Worm (Caenorhabditis elegans) whole organism, L2 larva: ENCODE measurements around the gene Y73C8C.10.

Source experiments
- R02D3.7 ChIP-seq: fragments of 150-350 bp; optimal IDR thresholded peaks from 2 replicates; lab custom pipeline; 2014; ENCODE audit warnings: missing biosample characterization, missing genetic modification characterization
- Y55F3AM.14 ChIP-seq: fragments of 200-800 bp; sonication (Bioruptor generic); optimal IDR thresholded peaks from 2 replicates; lab custom pipeline; 2018; ENCODE audit warnings: mild to moderate bottlenecking, missing genetic modification characterization, missing compliant biosample characterization
- ZK546.5 ChIP-seq: sonication (generic microtip); optimal IDR thresholded peaks from 2 replicates; lab custom pipeline; 2017; ENCODE audit warnings: missing biosample characterization, missing genetic modification characterization
- ama-1 ChIP-seq: fragments of 150-350 bp; optimal IDR thresholded peaks from 2 replicates; lab custom pipeline; 2018; ENCODE audit warnings: inconsistent platforms
- blmp-1 ChIP-seq: sonication (generic microtip); optimal IDR thresholded peaks from 2 replicates; lab custom pipeline; 2017; ENCODE audit warnings: missing genetic modification characterization, mild to moderate bottlenecking, missing compliant biosample characterization, antibody characterized with exemption, moderate library complexity; ENCODE audit not compliant: insufficient read depth
- ceh-82 ChIP-seq: fragments of 150-350 bp; optimal IDR thresholded peaks from 2 replicates; lab custom pipeline; 2014; ENCODE audit warnings: missing biosample characterization, missing genetic modification characterization
- crh-2 ChIP-seq: sonication (generic microtip); optimal IDR thresholded peaks from 2 replicates; lab custom pipeline; 2017; ENCODE audit warnings: missing biosample characterization, missing genetic modification characterization
- dmd-4 ChIP-seq: sonication (generic microtip); optimal IDR thresholded peaks from 2 replicates; lab custom pipeline; 2017; ENCODE audit warnings: missing biosample characterization, missing genetic modification characterization
- egl-27 ChIP-seq: sonication (generic microtip); optimal IDR thresholded peaks from 3 replicates; lab custom pipeline; 2017; ENCODE audit warnings: missing biosample characterization, missing genetic modification reagents, missing genetic modification characterization
- elt-1 ChIP-seq: fragments of 150-350 bp; optimal IDR thresholded peaks from 2 replicates; lab custom pipeline; 2014; ENCODE audit warnings: missing biosample characterization, missing genetic modification characterization
- fos-1 ChIP-seq: fragments of 150-350 bp; optimal IDR thresholded peaks from 2 replicates; lab custom pipeline; 2014; ENCODE audit warnings: missing biosample characterization, missing genetic modification characterization
- gmeb-1 ChIP-seq: fragments of 150-350 bp; optimal IDR thresholded peaks from 2 replicates; lab custom pipeline; 2014; ENCODE audit warnings: missing biosample characterization, missing genetic modification characterization
- lin-11 ChIP-seq: fragments of 150-350 bp; sonication (generic microtip); optimal IDR thresholded peaks from 2 replicates; lab custom pipeline; 2014; ENCODE audit warnings: missing biosample characterization, missing genetic modification characterization, inconsistent platforms, mixed read lengths
- lsy-2 ChIP-seq, 2 experiments: fragments of 150-350 bp in 1 of 2; sonication (generic microtip) in 1 of 2; optimal IDR thresholded peaks; 2 replicates each; lab custom pipeline; 2014 to 2017; ENCODE audit warnings: missing biosample characterization in 2 of 2, missing genetic modification characterization in 2 of 2
- mab-5 ChIP-seq: fragments of 150-350 bp; optimal IDR thresholded peaks from 2 replicates; lab custom pipeline; 2014; ENCODE audit warnings: missing biosample characterization, missing genetic modification characterization
- mbf-1 ChIP-seq: sonication (generic microtip); optimal IDR thresholded peaks from 2 replicates; lab custom pipeline; 2017; ENCODE audit warnings: missing biosample characterization, missing genetic modification characterization
- mdl-1 ChIP-seq, 2 experiments: fragments of 150-350 bp in 1 of 2; sonication (generic microtip) in 1 of 2; optimal IDR thresholded peaks; 2 replicates each; lab custom pipeline; 2017; ENCODE audit warnings: missing biosample characterization in 2 of 2, missing genetic modification characterization in 2 of 2
- nhr-10 ChIP-seq: sonication (generic microtip); optimal IDR thresholded peaks from 2 replicates; lab custom pipeline; 2017; ENCODE audit warnings: missing biosample characterization, missing genetic modification characterization
- nhr-11 ChIP-seq: fragments of 150-350 bp; optimal IDR thresholded peaks from 2 replicates; lab custom pipeline; 2014; ENCODE audit warnings: missing biosample characterization, missing genetic modification characterization
- nhr-12 ChIP-seq: fragments of 150-350 bp; optimal IDR thresholded peaks from 2 replicates; lab custom pipeline; 2014; ENCODE audit warnings: missing biosample characterization, missing genetic modification characterization
- nhr-129 ChIP-seq: fragments of 150-350 bp; optimal IDR thresholded peaks from 2 replicates; lab custom pipeline; 2014; ENCODE audit warnings: missing biosample characterization, missing genetic modification characterization
- nhr-23 ChIP-seq: fragments of 150-350 bp; optimal IDR thresholded peaks from 2 replicates; lab custom pipeline; 2014; ENCODE audit warnings: missing biosample characterization, missing genetic modification reagents, missing genetic modification characterization
- nhr-237 ChIP-seq: fragments of 150-350 bp; optimal IDR thresholded peaks from 2 replicates; lab custom pipeline; 2014; ENCODE audit warnings: missing biosample characterization, missing genetic modification characterization
- nhr-6 ChIP-seq: fragments of 150-350 bp; optimal IDR thresholded peaks from 2 replicates; lab custom pipeline; 2014; ENCODE audit warnings: missing biosample characterization, missing genetic modification characterization
- nhr-77 ChIP-seq: fragments of 150-350 bp; optimal IDR thresholded peaks from 2 replicates; lab custom pipeline; 2014; ENCODE audit warnings: missing biosample characterization, missing genetic modification characterization
- sem-4 ChIP-seq: fragments of 150-350 bp; optimal IDR thresholded peaks from 2 replicates; lab custom pipeline; 2014; ENCODE audit warnings: missing biosample characterization, missing genetic modification reagents, missing genetic modification characterization
- sma-3 ChIP-seq: sonication (generic microtip); optimal IDR thresholded peaks from 2 replicates; lab custom pipeline; 2016; ENCODE audit warnings: missing genetic modification reagents, missing genetic modification characterization, missing compliant biosample characterization
- sma-9 ChIP-seq, 2 experiments: fragments of 150-350 bp in 1 of 2; sonication (generic microtip) in 1 of 2; optimal IDR thresholded peaks; 2 replicates each; lab custom pipeline; 2014 to 2016; ENCODE audit warnings: missing genetic modification characterization in 2 of 2, mild to moderate bottlenecking in 1 of 2, missing biosample characterization in 1 of 2, missing compliant biosample characterization in 1 of 2, missing genetic modification reagents in 1 of 2, moderate library complexity in 1 of 2
- snpc-4 ChIP-seq: fragments of 150-350 bp; optimal IDR thresholded peaks from 2 replicates; lab custom pipeline; 2014; ENCODE audit warnings: missing biosample characterization, missing genetic modification characterization
- unc-39 ChIP-seq: fragments of 150-350 bp; optimal IDR thresholded peaks from 2 replicates; lab custom pipeline; 2014; ENCODE audit warnings: missing biosample characterization, missing genetic modification characterization
- zag-1 ChIP-seq: fragments of 150-350 bp; optimal IDR thresholded peaks from 2 replicates; lab custom pipeline; 2014; ENCODE audit warnings: missing biosample characterization, missing genetic modification characterization
- ztf-4 ChIP-seq: fragments of 150-350 bp; optimal IDR thresholded peaks from 2 replicates; lab custom pipeline; 2014; ENCODE audit warnings: missing biosample characterization, missing genetic modification characterization

Y73C8C.10 gene

ce11 chrV:3155072-3155471 lies 27.5 kb upstream of the Y73C8C.10 start, which contains the start of gene srab-7:
Gene srab-7 (minus strand): TSS chrV:3155172.
- TF ChIP-seq mab-5 (tag; lab: Kevin White, UChicago) (no peak), ceh-82 (tag; lab: Kevin White, UChicago) (no peak)

ce11 chrV:3151862-3152261 lies 24.3 kb upstream of the Y73C8C.10 start, which contains the start of gene srab-6:
Gene srab-6 (minus strand): TSS chrV:3151962.
- TF ChIP-seq sem-4 (tag; lab: Kevin White, UChicago), result no peak
- TF ChIP-seq R02D3.7 (tag; lab: Kevin White, UChicago), result no peak
- TF ChIP-seq ztf-4 (tag; lab: Kevin White, UChicago), result no peak
- TF ChIP-seq gmeb-1, result no peak
- no peak for TF ChIP-seq nhr-237 (tag; lab: Kevin White, UChicago)
- no peak for TF ChIP-seq nhr-10 (tag; lab: Kevin White, UChicago)
- TF ChIP-seq egl-27 (tag; lab: Kevin White, UChicago), result no peak
- TF ChIP-seq blmp-1 (tag; lab: Kevin White, UChicago), result no peak
- no peak for TF ChIP-seq zag-1 (tag; lab: Kevin White, UChicago)
- TF ChIP-seq nhr-6 (tag; lab: Kevin White, UChicago), result no peak
- no peak for TF ChIP-seq mbf-1 (tag; lab: Kevin White, UChicago)
- no peak for TF ChIP-seq nhr-77
- no peak for TF ChIP-seq snpc-4

- TF ChIP-seq lsy-2 (tag; optimal IDR thresholded peaks at IDR 0.05; lab: Kevin White, UChicago) (no peak), sem-4 (tag; lab: Kevin White, UChicago) (no peak), snpc-4 (no peak), nhr-23 (tag; lab: Kevin White, UChicago) (no peak), Y55F3AM.14 (GFP tag; lab: Kevin White, UChicago) (no peak), mdl-1 (tag; optimal IDR thresholded peaks at IDR 0.05; lab: Kevin White, UChicago) (no peak), fos-1 (tag; lab: Kevin White, UChicago) (no peak), blmp-1 (tag; lab: Kevin White, UChicago) (no peak), elt-1 (tag; lab: Kevin White, UChicago) (no peak), gmeb-1 (no peak), nhr-129 (tag; lab: Kevin White, UChicago) (no peak), dmd-4 (tag; lab: Kevin White, UChicago) (no peak), unc-39 (tag; lab: Kevin White, UChicago) (no peak), sma-9 (GFP tag; optimal IDR thresholded peaks at IDR 0.05; lab: Kevin White, UChicago) (no peak), sma-9 (tag; optimal IDR thresholded peaks at IDR 0.05; lab: Kevin White, UChicago) (no peak), nhr-237 (tag; lab: Kevin White, UChicago) (no peak), egl-27 (tag; lab: Kevin White, UChicago) (no peak), ama-1 (lab: Kevin White, UChicago) (no peak), ztf-4 (tag; lab: Kevin White, UChicago) (no peak), nhr-12 (tag; lab: Kevin White, UChicago) (no peak)
Measured at ce11 chrV:3149910-3150428, 22.4 kb upstream of the Y73C8C.10 start.

ce11 chrV:3146932-3147331 lies 19.4 kb upstream of the Y73C8C.10 start, which contains the start of gene srab-11:
Gene srab-11 (minus strand): TSS chrV:3147032.
- TF ChIP-seq lin-11 (tag; lab: Kevin White, UChicago) (no peak), zag-1 (tag; lab: Kevin White, UChicago) (no peak), nhr-6 (tag; lab: Kevin White, UChicago) (no peak), ceh-82 (tag; lab: Kevin White, UChicago) (no peak), lsy-2 (tag; optimal IDR thresholded peaks at IDR 0.05; lab: Kevin White, UChicago) (no peak), crh-2 (tag; lab: Kevin White, UChicago) (no peak), nhr-11 (tag; lab: Kevin White, UChicago) (no peak), nhr-77 (no peak), dmd-4 (tag; lab: Kevin White, UChicago) (no peak)
- TF ChIP-seq, all 48 proteins: peak for 0

- TF ChIP-seq mdl-1 (tag; optimal IDR thresholded peaks at IDR 0.05; lab: Kevin White, UChicago), result no peak
- no peak for TF ChIP-seq dmd-4 (tag; lab: Kevin White, UChicago)
- TF ChIP-seq nhr-10 (tag; lab: Kevin White, UChicago), result no peak
- TF ChIP-seq nhr-237 (tag; lab: Kevin White, UChicago), result no peak
- no peak for TF ChIP-seq nhr-12 (tag; lab: Kevin White, UChicago)
- TF ChIP-seq Y55F3AM.14 (GFP tag; lab: Kevin White, UChicago), result no peak
- no peak for TF ChIP-seq nhr-77
- no peak for TF ChIP-seq lin-11 (tag; lab: Kevin White, UChicago)
- no peak for TF ChIP-seq ztf-4 (tag; lab: Kevin White, UChicago)
- no peak for TF ChIP-seq ZK546.5 (tag; lab: Kevin White, UChicago)
- TF ChIP-seq lsy-2 (tag; optimal IDR thresholded peaks at IDR 0.05; lab: Kevin White, UChicago), result no peak
- TF ChIP-seq sma-3 (GFP tag; lab: Kevin White, UChicago), result no peak
Measured at ce11 chrV:3145241-3145640, 17.7 kb upstream of the Y73C8C.10 start.
